Worm (Caenorhabditis elegans): Measurements from ENCODE around the gene F48E8.2.

- TF ChIP-seq B0035.1 (tag; optimal IDR thresholded peaks at IDR 0.05) (no peak), madf-3 (GFP tag; IDR thresholded peaks at IDR 0.05) (no peak), nfya-1 (tag; optimal IDR thresholded peaks at IDR 0.05; ENCODE audit: borderline replicate concordance, insufficient read depth) (no peak), nhr-179 (tag; optimal IDR thresholded peaks at IDR 0.05) (peak; percentile 63), efl-1 (GFP tag; optimal IDR thresholded peaks at IDR 0.05) (no peak), C17E4.6 (GFP tag; IDR thresholded peaks at IDR 0.05) (no peak), rcor-1 (GFP tag; IDR thresholded peaks at IDR 0.05) (no peak), ama-1 (optimal IDR thresholded peaks at IDR 0.05) (peak; percentile 89), ama-1 (GFP tag; optimal IDR thresholded peaks at IDR 0.05) (no peak), tlf-1 (GFP tag; optimal IDR thresholded peaks at IDR 0.05) (peak; percentile 1), gei-17 (GFP tag; optimal IDR thresholded peaks at IDR 0.05) (peak; percentile 62), lin-35 (GFP tag; optimal IDR thresholded peaks at IDR 0.05) (peak in 1 of 3 experiments; percentile 9), zim-3 (tag; optimal IDR thresholded peaks at IDR 0.05) (peak; percentile 40)
These were observed 41.9 kb downstream of the F48E8.2 start for ce11 chrIII:5506023-5506597.
